Fruit fly (Drosophila melanogaster) whole organism, adult: ENCODE measurements around the gene CG13404.

ENCODE experiments used
- CG1620 ChIP-seq: fragments of 200-800 bp; sonication (Bioruptor generic); optimal IDR thresholded peaks from 2 replicates; lab custom pipeline; 2016; ENCODE audit warnings: missing biosample characterization, missing genetic modification characterization
- CG33017 ChIP-seq: fragments of 200-800 bp; sonication (Bioruptor generic); optimal IDR thresholded peaks from 2 replicates; lab custom pipeline; 2018; ENCODE audit warnings: missing biosample characterization, mild to moderate bottlenecking, missing genetic modification characterization, moderate library complexity
- CG7101 ChIP-seq: fragments of 200-800 bp; sonication (Bioruptor generic); optimal IDR thresholded peaks from 2 replicates; lab custom pipeline; 2018; ENCODE audit warnings: missing biosample characterization, mild to moderate bottlenecking, missing genetic modification characterization, moderate library complexity
- Clk ChIP-seq: fragments of 200-800 bp; sonication (Bioruptor generic); optimal IDR thresholded peaks from 2 replicates; lab custom pipeline; 2017; ENCODE audit warnings: missing biosample characterization, missing genetic modification characterization
- Crg-1 ChIP-seq: fragments of 200-800 bp; sonication (Bioruptor generic); optimal IDR thresholded peaks from 2 replicates; lab custom pipeline; 2016; ENCODE audit warnings: missing biosample characterization, missing genetic modification characterization
- Hr96 ChIP-seq: fragments of 200-800 bp; sonication (Bioruptor generic); optimal IDR thresholded peaks from 2 replicates; lab custom pipeline; 2016; ENCODE audit warnings: missing biosample characterization, missing genetic modification characterization
- Mnt ChIP-seq: fragments of 200-800 bp; sonication (Bioruptor generic); optimal IDR thresholded peaks from 2 replicates; lab custom pipeline; 2016; ENCODE audit warnings: missing biosample characterization, mild to moderate bottlenecking, missing genetic modification characterization
- cic ChIP-seq: fragments of 200-800 bp; sonication (Bioruptor generic); optimal IDR thresholded peaks from 2 replicates; lab custom pipeline; 2017; ENCODE audit warnings: missing biosample characterization, mild to moderate bottlenecking, missing genetic modification characterization, moderate library complexity
- cnc ChIP-seq, 2 experiments: fragments of >200 bp; optimal IDR thresholded peaks; 2 replicates each; lab custom pipeline; 2017
- pad ChIP-seq: fragments of 200-800 bp; sonication (Bioruptor generic); optimal IDR thresholded peaks from 3 replicates; lab custom pipeline; 2017; ENCODE audit warnings: missing biosample characterization, missing genetic modification characterization, mild to moderate bottlenecking, moderate library complexity, missing genetic modification reagents
- tj ChIP-seq: fragments of 200-800 bp; sonication (Bioruptor generic); optimal IDR thresholded peaks from 3 replicates; lab custom pipeline; 2017; ENCODE audit warnings: missing biosample characterization, mild to moderate bottlenecking, missing genetic modification characterization, moderate library complexity

- TF ChIP-seq Clk (GFP tag; lab: Kevin White, UChicago), result no peak
- TF ChIP-seq Mnt, result no peak
- no peak for TF ChIP-seq tj (GFP tag; lab: Kevin White, UChicago)
- TF ChIP-seq CG7101, result no peak
- no peak for TF ChIP-seq cic (GFP tag; lab: Kevin White, UChicago)
- no peak for TF ChIP-seq Hr96 (GFP tag; lab: Kevin White, UChicago)
- TF ChIP-seq cnc (optimal IDR thresholded peaks at IDR 0.05; lab: Kevin White, UChicago), result no peak
- TF ChIP-seq pad, result no peak
- TF ChIP-seq CG33017 (tag; lab: Kevin White, UChicago), result no peak
- TF ChIP-seq CG1620 (GFP tag; lab: Kevin White, UChicago), result no peak
- no peak for TF ChIP-seq Crg-1 (GFP tag; lab: Kevin White, UChicago)
Measured at dm6 chrX:14216844-14217243, 49.2 kb downstream of the CG13404 start.
